Worm (Caenorhabditis elegans) whole organism, L3 larva: Measurements from ENCODE around the gene nas-20.

Source experiments
- ZK546.5 ChIP-seq: sonication (generic microtip); optimal IDR thresholded peaks from 2 replicates; lab custom pipeline; 2017; ENCODE audit warnings: missing biosample characterization, missing genetic modification characterization
- ceh-16 ChIP-seq: sonication (generic microtip); optimal IDR thresholded peaks from 2 replicates; lab custom pipeline; 2017; ENCODE audit warnings: missing biosample characterization, missing genetic modification characterization
- egl-27 ChIP-seq: sonication (generic microtip); optimal IDR thresholded peaks from 4 replicates; lab custom pipeline; 2017; ENCODE audit warnings: missing biosample characterization, missing genetic modification reagents, missing genetic modification characterization
- elt-1 ChIP-seq: fragments of 150-350 bp; optimal IDR thresholded peaks from 2 replicates; lab custom pipeline; 2014; ENCODE audit warnings: missing biosample characterization, missing genetic modification characterization
- fkh-10 ChIP-seq: sonication (generic microtip); optimal IDR thresholded peaks from 2 replicates; lab custom pipeline; 2017; ENCODE audit warnings: missing biosample characterization, missing genetic modification reagents, missing genetic modification characterization
- fos-1 ChIP-seq: fragments of 150-350 bp; optimal IDR thresholded peaks from 2 replicates; lab custom pipeline; 2014; ENCODE audit warnings: missing biosample characterization, missing genetic modification characterization
- nhr-12 ChIP-seq: fragments of 150-350 bp; optimal IDR thresholded peaks from 2 replicates; lab custom pipeline; 2014; ENCODE audit warnings: missing biosample characterization, missing genetic modification characterization
- nhr-237 ChIP-seq: fragments of 150-350 bp; optimal IDR thresholded peaks from 2 replicates; lab custom pipeline; 2014; ENCODE audit warnings: missing biosample characterization, missing genetic modification characterization
- nhr-43 ChIP-seq: sonication (generic microtip); optimal IDR thresholded peaks from 2 replicates; lab custom pipeline; 2016; ENCODE audit warnings: mild to moderate bottlenecking, missing genetic modification characterization, missing compliant biosample characterization; ENCODE audit not compliant: poor library complexity, severe bottlenecking
- skn-1 ChIP-seq: fragments of 150-350 bp; optimal IDR thresholded peaks from 2 replicates; lab custom pipeline; 2014; ENCODE audit warnings: missing biosample characterization, missing genetic modification characterization
- snpc-4 ChIP-seq: fragments of 150-350 bp; optimal IDR thresholded peaks from 2 replicates; lab custom pipeline; 2014; ENCODE audit warnings: missing biosample characterization, missing genetic modification characterization
- unc-39 ChIP-seq: sonication (generic microtip); optimal IDR thresholded peaks from 4 replicates; lab custom pipeline; 2017; ENCODE audit warnings: missing biosample characterization, missing genetic modification characterization

DNA sequence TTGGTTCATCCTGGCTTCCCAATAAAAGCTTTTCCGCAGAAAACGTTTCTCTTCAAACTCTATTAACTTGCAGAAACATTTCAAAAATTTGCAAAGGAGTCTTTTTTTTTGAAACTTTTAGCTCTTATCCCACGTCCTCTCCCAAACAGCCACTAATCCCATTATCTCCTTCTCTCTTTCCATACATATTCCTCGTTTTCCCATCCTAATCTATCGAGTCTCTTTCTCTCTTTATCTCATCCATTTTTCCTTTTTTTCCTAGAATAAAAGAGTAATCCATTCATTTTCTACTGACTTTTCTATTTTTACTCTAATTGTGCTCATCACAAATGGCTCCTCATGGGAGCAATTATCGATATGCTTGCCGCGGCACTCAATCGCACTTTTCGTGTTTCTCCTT, 43.4 kb downstream of the nas-20 start:
- TF ChIP-seq ceh-16 (tag; lab: Kevin White, UChicago), result no peak
- TF ChIP-seq fos-1 (tag; lab: Kevin White, UChicago), result no peak
- TF ChIP-seq fkh-10 (GFP tag; lab: Kevin White, UChicago), result no peak
- no peak for TF ChIP-seq egl-27 (tag; lab: Kevin White, UChicago)
- TF ChIP-seq skn-1 (tag; lab: Kevin White, UChicago), result no peak
- no peak for TF ChIP-seq nhr-237
- TF ChIP-seq snpc-4 (tag; lab: Kevin White, UChicago), result no peak
- TF ChIP-seq unc-39, result no peak
- TF ChIP-seq nhr-43 (tag; lab: Kevin White, UChicago), result no peak
- no peak for TF ChIP-seq ZK546.5
- TF ChIP-seq nhr-12 (tag; lab: Kevin White, UChicago), result no peak
- no peak for TF ChIP-seq elt-1 (tag; lab: Kevin White, UChicago)
